Fruit fly (Drosophila melanogaster) whole organism, wandering third instar larva: Measurements from ENCODE around the gene CG13887.

ENCODE experiments used
- Abd-B ChIP-seq: fragments of >200 bp; optimal IDR thresholded peaks from 2 replicates; lab custom pipeline; 2017; ENCODE audit warnings: missing biosample characterization, missing genetic modification characterization
- CG32264 ChIP-seq: fragments of 200-800 bp; sonication (Bioruptor generic); optimal IDR thresholded peaks from 2 replicates; lab custom pipeline; 2016; ENCODE audit warnings: missing biosample characterization, missing genetic modification characterization
- CG9705 ChIP-seq: fragments of 200-800 bp; sonication (Bioruptor generic); optimal IDR thresholded peaks from 2 replicates; lab custom pipeline; 2018; ENCODE audit warnings: missing biosample characterization, mild to moderate bottlenecking, missing genetic modification characterization
- CrebA ChIP-seq: fragments of 200-800 bp; sonication (Bioruptor generic); optimal IDR thresholded peaks from 2 replicates; lab custom pipeline; 2016; ENCODE audit warnings: missing biosample characterization, mild to moderate bottlenecking, missing genetic modification characterization, borderline replicate concordance
- Dfd ChIP-seq: fragments of >200 bp; optimal IDR thresholded peaks from 2 replicates; lab custom pipeline; 2017; ENCODE audit warnings: missing biosample characterization, missing genetic modification characterization
- Dif ChIP-seq: fragments of 200-275, 200-300 bp; sonication (Bioruptor generic); optimal IDR thresholded peaks from 2 replicates; lab custom pipeline; 2018; ENCODE audit warnings: missing biosample characterization, missing genetic modification characterization; ENCODE audit not compliant: partially characterized antibody
- GATAd ChIP-seq: sonication (Bioruptor generic); optimal IDR thresholded peaks from 2 replicates; lab custom pipeline; 2016; ENCODE audit warnings: missing biosample characterization, missing genetic modification characterization
- HLH106 ChIP-seq: fragments of 200-800 bp; optimal IDR thresholded peaks from 3 replicates; lab custom pipeline; 2019; ENCODE audit warnings: missing biosample characterization, mild to moderate bottlenecking, missing genetic modification characterization, moderate library complexity
- Hnf4 ChIP-seq: fragments of 200-800 bp; sonication (Bioruptor generic); optimal IDR thresholded peaks from 2 replicates; lab custom pipeline; 2016; ENCODE audit warnings: missing biosample characterization, mild to moderate bottlenecking, missing genetic modification characterization
- Hr78 ChIP-seq: fragments of >200 bp; optimal IDR thresholded peaks from 2 replicates; lab custom pipeline; 2017; ENCODE audit warnings: missing biosample characterization, missing genetic modification characterization
- Hr83 ChIP-seq: fragments of 200-300 bp; sonication (Bioruptor generic); optimal IDR thresholded peaks from 2 replicates; lab custom pipeline; 2016; ENCODE audit warnings: missing biosample characterization, mild to moderate bottlenecking, missing genetic modification characterization, moderate library complexity; ENCODE audit not compliant: poor library complexity, severe bottlenecking
- Jra ChIP-seq: sonication (Bioruptor generic); optimal IDR thresholded peaks from 2 replicates; lab custom pipeline; 2016; ENCODE audit warnings: missing biosample characterization, missing genetic modification characterization
- Mio ChIP-seq: sonication (Bioruptor generic); optimal IDR thresholded peaks from 2 replicates; lab custom pipeline; 2016; ENCODE audit warnings: missing biosample characterization, missing genetic modification characterization
- Myc ChIP-seq: fragments of >200 bp; optimal IDR thresholded peaks from 2 replicates; lab custom pipeline; 2017
- N ChIP-seq: fragments of >200 bp; optimal IDR thresholded peaks from 2 replicates; lab custom pipeline; 2018; ENCODE audit warnings: missing biosample characterization, missing external identifiers, missing genetic modification characterization
- OdsH ChIP-seq: fragments of 200-800 bp; sonication (Bioruptor generic); optimal IDR thresholded peaks from 2 replicates; lab custom pipeline; 2016; ENCODE audit warnings: missing biosample characterization, mild to moderate bottlenecking, missing genetic modification characterization
- Rel ChIP-seq, 2 experiments: fragments of 200-800 bp; sonication (Bioruptor generic) in 1 of 2; optimal IDR thresholded peaks; 2 replicates in 1 of 2; 3 replicates in 1 of 2; lab custom pipeline; 2016 to 2019; ENCODE audit warnings: mild to moderate bottlenecking in 2 of 2, missing biosample characterization in 2 of 2, missing genetic modification characterization in 2 of 2, moderate library complexity in 1 of 2
- Sp1 ChIP-seq: fragments of 200-800 bp; sonication (Bioruptor generic); optimal IDR thresholded peaks from 3 replicates; lab custom pipeline; 2019; ENCODE audit warnings: missing biosample characterization, mild to moderate bottlenecking, missing genetic modification characterization, moderate library complexity
- Vsx2 ChIP-seq: fragments of 200-300, 225-300 bp; sonication (Bioruptor generic); optimal IDR thresholded peaks from 2 replicates; lab custom pipeline; 2018; ENCODE audit warnings: missing biosample characterization, missing genetic modification characterization; ENCODE audit not compliant: partially characterized antibody
- br ChIP-seq: fragments of 200-800 bp; sonication (Bioruptor generic); optimal IDR thresholded peaks from 2 replicates; lab custom pipeline; 2016; ENCODE audit warnings: missing biosample characterization, missing genetic modification characterization
- brk ChIP-seq: fragments of 200-800 bp; sonication (Bioruptor generic); optimal IDR thresholded peaks from 2 replicates; lab custom pipeline; 2016; ENCODE audit warnings: missing biosample characterization, mild to moderate bottlenecking, missing genetic modification characterization
- dl ChIP-seq, 2 experiments: fragments of 175-275, 200-275 bp in 1 of 2; fragments of 200-275 bp in 1 of 2; sonication (Bioruptor generic); optimal IDR thresholded peaks; lab custom pipeline; 2018; ENCODE audit warnings: mild to moderate bottlenecking in 2 of 2, missing biosample characterization in 2 of 2, missing genetic modification characterization in 2 of 2, moderate library complexity in 2 of 2; ENCODE audit not compliant: partially characterized antibody in 2 of 2, insufficient read depth in 1 of 2
- dmrt93B ChIP-seq: fragments of 200-800 bp; sonication (Bioruptor generic); optimal IDR thresholded peaks from 2 replicates; lab custom pipeline; 2018; ENCODE audit warnings: missing biosample characterization, mild to moderate bottlenecking, missing genetic modification characterization
- dsf ChIP-seq: sonication (Bioruptor generic); optimal IDR thresholded peaks from 2 replicates; lab custom pipeline; 2016; ENCODE audit warnings: missing biosample characterization, missing genetic modification characterization, borderline replicate concordance
- ey ChIP-seq: fragments of 200-800 bp; sonication (Bioruptor generic); optimal IDR thresholded peaks from 2 replicates; lab custom pipeline; 2016; ENCODE audit warnings: missing biosample characterization, missing genetic modification characterization
- foxo ChIP-seq, 2 experiments: fragments of 200-800 bp; sonication (Bioruptor generic); optimal IDR thresholded peaks; 2 replicates in 1 of 2; 3 replicates in 1 of 2; lab custom pipeline; 2016 to 2017; ENCODE audit warnings: missing biosample characterization in 2 of 2, missing genetic modification characterization in 2 of 2
- fru ChIP-seq: fragments of 200-800 bp; sonication (Bioruptor generic); optimal IDR thresholded peaks from 3 replicates; lab custom pipeline; 2016; ENCODE audit warnings: missing biosample characterization, mild to moderate bottlenecking, missing genetic modification characterization
- h ChIP-seq: fragments of 200-800 bp; sonication (Bioruptor generic); optimal IDR thresholded peaks from 3 replicates; lab custom pipeline; 2016; ENCODE audit warnings: missing biosample characterization, mild to moderate bottlenecking, missing genetic modification characterization
- jim ChIP-seq: fragments of 175-275, 200-325 bp; sonication (Bioruptor generic); optimal IDR thresholded peaks from 2 replicates; lab custom pipeline; 2016; ENCODE audit warnings: missing biosample characterization, mild to moderate bottlenecking, missing genetic modification characterization
- lola ChIP-seq: fragments of >200 bp; optimal IDR thresholded peaks from 2 replicates; lab custom pipeline; 2017; ENCODE audit warnings: missing biosample characterization, missing genetic modification characterization
- pan ChIP-seq: fragments of >200 bp; optimal IDR thresholded peaks from 2 replicates; lab custom pipeline; 2017
- psq ChIP-seq: fragments of 200-800 bp; sonication (Bioruptor generic); optimal IDR thresholded peaks from 3 replicates; lab custom pipeline; 2017; ENCODE audit warnings: missing biosample characterization, mild to moderate bottlenecking, missing genetic modification characterization, moderate library complexity
- rgr ChIP-seq: fragments of 200-800 bp; sonication (Bioruptor generic); optimal IDR thresholded peaks from 3 replicates; lab custom pipeline; 2016; ENCODE audit warnings: missing biosample characterization, mild to moderate bottlenecking, missing genetic modification characterization
- sage ChIP-seq: fragments of 200-800 bp; sonication (Bioruptor generic); optimal IDR thresholded peaks from 2 replicates; lab custom pipeline; 2016; ENCODE audit warnings: missing biosample characterization, mild to moderate bottlenecking, missing genetic modification characterization
- sv ChIP-seq: fragments of 200-800 bp; sonication (Bioruptor generic); optimal IDR thresholded peaks from 3 replicates; lab custom pipeline; 2016; ENCODE audit warnings: missing biosample characterization, missing genetic modification characterization
- tai ChIP-seq: sonication (Bioruptor generic); optimal IDR thresholded peaks from 2 replicates; lab custom pipeline; 2016; ENCODE audit warnings: missing biosample characterization, missing genetic modification characterization
- usp ChIP-seq: fragments of >200 bp; optimal IDR thresholded peaks from 2 replicates; lab custom pipeline; 2017; ENCODE audit warnings: missing biosample characterization, missing genetic modification characterization
- woc ChIP-seq: sonication (Bioruptor generic); optimal IDR thresholded peaks from 2 replicates; lab custom pipeline; 2016; ENCODE audit warnings: missing biosample characterization, mild to moderate bottlenecking, missing genetic modification characterization

CG13887 gene

dm6 chr3L:820332-820731 is 17.3 kb upstream of the CG13887 start:
- TF ChIP-seq dsf (GFP tag; lab: Kevin White, UChicago) = no peak
- TF ChIP-seq Jra (GFP tag; lab: Kevin White, UChicago) = no peak
- TF ChIP-seq sv (GFP tag; lab: Kevin White, UChicago) = no peak
- TF ChIP-seq lola (GFP tag; lab: Kevin White, UChicago) = no peak
- TF ChIP-seq Hnf4 = peak; percentile 70
- TF ChIP-seq CG32264 (GFP tag; lab: Kevin White, UChicago) = peak; percentile 0
- TF ChIP-seq Dfd (GFP tag; lab: Kevin White, UChicago) = no peak
- TF ChIP-seq ey (GFP tag; lab: Kevin White, UChicago) = peak; percentile 49
- peak; percentile 74 for TF ChIP-seq fru (GFP tag; lab: Kevin White, UChicago)
- TF ChIP-seq CG9705 (GFP tag; lab: Kevin White, UChicago) = no peak
- TF ChIP-seq sage (GFP tag; lab: Kevin White, UChicago) = peak; percentile 36
- TF ChIP-seq dmrt93B = peak; percentile 56
- no peak for TF ChIP-seq Mio
- TF ChIP-seq jim (GFP tag; lab: Kevin White, UChicago) = no peak
- no peak for TF ChIP-seq CrebA (GFP tag; lab: Kevin White, UChicago)
- TF ChIP-seq Rel (GFP tag; optimal IDR thresholded peaks at IDR 0.05; lab: Kevin White, UChicago) = peak; percentile 22
- TF ChIP-seq Rel (tag; optimal IDR thresholded peaks at IDR 0.05; lab: Kevin White, UChicago) = peak; percentile 24
- peak in 1 of 2 experiments; percentile 78 for TF ChIP-seq foxo (GFP tag; optimal IDR thresholded peaks at IDR 0.05; lab: Kevin White, UChicago)
- TF ChIP-seq Hr78 (GFP tag; lab: Kevin White, UChicago) = no peak
- peak; percentile 81 for TF ChIP-seq h (GFP tag; lab: Kevin White, UChicago)
- TF ChIP-seq br = peak; percentile 63
- peak; percentile 69 for TF ChIP-seq psq (GFP tag; lab: Kevin White, UChicago)
- peak; percentile 13 for TF ChIP-seq woc
- no peak for TF ChIP-seq Vsx2
- peak; percentile 48 for TF ChIP-seq brk (GFP tag; lab: Kevin White, UChicago)
- TF ChIP-seq pan (lab: Kevin White, UChicago) = no peak
- TF ChIP-seq OdsH (GFP tag; lab: Kevin White, UChicago) = peak; percentile 67
- no peak for TF ChIP-seq Abd-B (GFP tag; lab: Kevin White, UChicago)
- TF ChIP-seq Myc (lab: Kevin White, UChicago) = no peak
- peak; percentile 82 for TF ChIP-seq Sp1 (GFP tag; lab: Kevin White, UChicago)
- TF ChIP-seq N (GFP tag; lab: Kevin White, UChicago) = no peak
- no peak for TF ChIP-seq tai (GFP tag; lab: Kevin White, UChicago)
- no peak for TF ChIP-seq usp
- peak; percentile 75 for TF ChIP-seq rgr
- no peak for TF ChIP-seq dl (GFP tag; optimal IDR thresholded peaks at IDR 0.05; lab: Kevin White, UChicago; ENCODE audit: insufficient read depth in 1 of 2, partially characterized antibody in 2 of 2)
- no peak for TF ChIP-seq GATAd (GFP tag; lab: Kevin White, UChicago)
- peak; percentile 82 for TF ChIP-seq HLH106 (tag; lab: Kevin White, UChicago)
- no peak for TF ChIP-seq Hr83 (GFP tag; lab: Kevin White, UChicago)
- TF ChIP-seq Dif = no peak
- TF ChIP-seq, all 38 proteins: peak for 17

DNA sequence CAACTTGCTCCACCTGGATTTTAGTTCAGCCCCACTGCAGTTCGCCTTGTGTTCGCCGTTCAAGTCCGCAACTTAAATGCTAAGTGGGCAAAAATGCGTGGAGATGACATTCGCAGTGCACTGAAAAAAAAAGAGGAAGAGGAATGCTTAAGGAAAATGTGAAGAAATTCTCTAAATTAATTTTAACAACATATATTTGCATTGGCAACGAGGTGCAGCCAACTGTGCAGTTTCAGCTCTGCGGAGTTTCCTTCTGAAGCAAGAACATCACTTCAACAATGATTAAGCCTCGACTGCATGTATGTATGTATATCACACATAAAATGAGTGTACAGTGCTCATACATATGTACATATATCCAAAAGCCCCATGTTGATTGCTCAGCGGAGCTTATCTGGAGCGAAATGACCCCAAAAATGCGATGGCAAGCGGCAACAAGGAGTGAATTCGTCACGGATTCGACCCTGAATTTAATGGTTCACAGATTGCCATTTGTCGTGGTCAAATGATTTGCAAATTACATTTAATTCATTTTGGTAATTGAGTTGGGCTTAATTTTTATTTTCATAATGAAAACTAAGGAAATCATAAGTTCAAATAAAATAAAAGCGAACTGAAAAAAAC is 16.6 kb upstream of the CG13887 start:
- TF ChIP-seq CG32264 (GFP tag; lab: Kevin White, UChicago) (no peak), fru (GFP tag; lab: Kevin White, UChicago) (peak; percentile 10), dsf (GFP tag; lab: Kevin White, UChicago) (no peak)

- peak in 1 of 2 experiments; percentile 41 for TF ChIP-seq foxo (GFP tag; optimal IDR thresholded peaks at IDR 0.05; lab: Kevin White, UChicago)
- peak; percentile 32 for TF ChIP-seq br
- TF ChIP-seq CG32264 (GFP tag; lab: Kevin White, UChicago) = no peak
- peak; percentile 40 for TF ChIP-seq dmrt93B
- peak; percentile 42 for TF ChIP-seq rgr
- peak; percentile 21 for TF ChIP-seq sage (GFP tag; lab: Kevin White, UChicago)
- no peak for TF ChIP-seq N (GFP tag; lab: Kevin White, UChicago)
- no peak for TF ChIP-seq dsf (GFP tag; lab: Kevin White, UChicago)
- TF ChIP-seq dl (GFP tag; optimal IDR thresholded peaks at IDR 0.05; lab: Kevin White, UChicago; ENCODE audit: insufficient read depth in 1 of 2, partially characterized antibody in 2 of 2) = no peak
- peak; percentile 55 for TF ChIP-seq h (GFP tag; lab: Kevin White, UChicago)
- peak; percentile 26 for TF ChIP-seq Hnf4
- no peak for TF ChIP-seq Myc (lab: Kevin White, UChicago)
- TF ChIP-seq Vsx2 = no peak
- TF ChIP-seq fru (GFP tag; lab: Kevin White, UChicago) = peak; percentile 44
- no peak for TF ChIP-seq sv (GFP tag; lab: Kevin White, UChicago)
- TF ChIP-seq psq (GFP tag; lab: Kevin White, UChicago) = peak; percentile 16
- no peak for TF ChIP-seq Dif
- no peak for TF ChIP-seq Abd-B (GFP tag; lab: Kevin White, UChicago)
- TF ChIP-seq woc = no peak
- TF ChIP-seq Mio = no peak
- TF ChIP-seq brk (GFP tag; lab: Kevin White, UChicago) = no peak
- no peak for TF ChIP-seq Dfd (GFP tag; lab: Kevin White, UChicago)
- TF ChIP-seq Hr83 (GFP tag; lab: Kevin White, UChicago) = no peak
- peak; percentile 55 for TF ChIP-seq HLH106 (tag; lab: Kevin White, UChicago)
- TF ChIP-seq Rel (GFP tag; optimal IDR thresholded peaks at IDR 0.05; lab: Kevin White, UChicago) = no peak
- TF ChIP-seq Rel (tag; optimal IDR thresholded peaks at IDR 0.05; lab: Kevin White, UChicago) = no peak
- TF ChIP-seq Hr78 (GFP tag; lab: Kevin White, UChicago) = no peak
- no peak for TF ChIP-seq CrebA (GFP tag; lab: Kevin White, UChicago)
- peak; percentile 27 for TF ChIP-seq OdsH (GFP tag; lab: Kevin White, UChicago)
- no peak for TF ChIP-seq jim (GFP tag; lab: Kevin White, UChicago)
- no peak for TF ChIP-seq GATAd (GFP tag; lab: Kevin White, UChicago)
- TF ChIP-seq pan (lab: Kevin White, UChicago) = no peak
- TF ChIP-seq tai (GFP tag; lab: Kevin White, UChicago) = no peak
- peak; percentile 28 for TF ChIP-seq ey (GFP tag; lab: Kevin White, UChicago)
- TF ChIP-seq Jra (GFP tag; lab: Kevin White, UChicago) = no peak
Measured at dm6 chr3L:821951-822350, 15.7 kb upstream of the CG13887 start.
